Fruit fly (Drosophila melanogaster) whole organism, embryonic: ENCODE data around the gene borr.
A peak's percentile ranks its signal among the peaks of the same experiment; 100 is the strongest.

Experiments used
- Aef1 ChIP-seq: fragments of 200-800 bp; sonication (Bioruptor generic); IDR thresholded peaks from 3 replicates; pipeline ENCODE4 v1.3.6; 2022; ENCODE audit warnings: missing biosample characterization, missing genetic modification characterization
- Atf3 ChIP-seq: fragments of 200-800 bp; sonication (Bioruptor generic); optimal IDR thresholded peaks from 3 replicates; lab custom pipeline; 2016; ENCODE audit warnings: missing biosample characterization, missing genetic modification characterization
- BEAF-32 ChIP-seq: fragments of 200-800 bp; sonication (Bioruptor generic); optimal IDR thresholded peaks from 3 replicates; lab custom pipeline; 2017; ENCODE audit warnings: missing biosample characterization, missing genetic modification characterization, mild to moderate bottlenecking, moderate library complexity, missing genetic modification reagents
- CG12155 ChIP-seq: fragments of 200-800 bp; sonication (Bioruptor generic); optimal IDR thresholded peaks from 3 replicates; lab custom pipeline; 2016; ENCODE audit warnings: missing biosample characterization, missing genetic modification characterization
- CG12236 ChIP-seq: fragments of 200-800 bp; sonication (Bioruptor generic); optimal IDR thresholded peaks from 2 replicates; lab custom pipeline; 2016; ENCODE audit warnings: missing biosample characterization, missing genetic modification characterization
- CG12942 ChIP-seq: fragments of 200-800 bp; sonication (Bioruptor generic); optimal IDR thresholded peaks from 3 replicates; lab custom pipeline; 2016; ENCODE audit warnings: missing biosample characterization, missing genetic modification characterization
- CG14710 ChIP-seq: fragments of 200-800 bp; sonication (Bioruptor generic); optimal IDR thresholded peaks from 3 replicates; lab custom pipeline; 2019; ENCODE audit warnings: missing biosample characterization, mild to moderate bottlenecking, missing genetic modification characterization, moderate library complexity
- CG15514 ChIP-seq: fragments of 200-800 bp; sonication (Bioruptor generic); optimal IDR thresholded peaks from 3 replicates; lab custom pipeline; 2017; ENCODE audit warnings: missing biosample characterization, missing genetic modification characterization, mild to moderate bottlenecking, moderate library complexity, missing genetic modification reagents
- CG15601 ChIP-seq: fragments of 200-800 bp; sonication (Bioruptor generic); optimal IDR thresholded peaks from 3 replicates; lab custom pipeline; 2019; ENCODE audit warnings: missing biosample characterization, mild to moderate bottlenecking, missing genetic modification characterization, moderate library complexity
- CG18476 ChIP-seq: fragments of 200-800 bp; sonication (Bioruptor generic); optimal IDR thresholded peaks from 2 replicates; lab custom pipeline; 2016; ENCODE audit warnings: missing biosample characterization, mild to moderate bottlenecking, missing genetic modification characterization
- CG31224 ChIP-seq: fragments of 200-800 bp; sonication (Bioruptor generic); IDR thresholded peaks from 2 replicates; pipeline ENCODE4 v1.3.6; 2022; ENCODE audit warnings: missing biosample characterization, missing genetic modification characterization
- CG4730 ChIP-seq: fragments of 200-800 bp; sonication (Bioruptor generic); IDR thresholded peaks from 2 replicates; pipeline ENCODE4 v1.3.6; 2022; ENCODE audit warnings: missing biosample characterization, missing genetic modification characterization
- CG5953 ChIP-seq: fragments of 200-800 bp; sonication (Bioruptor generic); IDR thresholded peaks from 2 replicates; pipeline ENCODE4 v1.3.6; 2022; ENCODE audit warnings: missing biosample characterization, missing genetic modification characterization
- CG6175 ChIP-seq: fragments of 200-800 bp; sonication (Bioruptor generic); IDR thresholded peaks from 3 replicates; pipeline ENCODE4 v1.3.6; 2022; ENCODE audit warnings: missing biosample characterization, missing genetic modification characterization
- CG6272 ChIP-seq: fragments of 200-800 bp; sonication (Bioruptor generic); IDR thresholded peaks from 2 replicates; pipeline ENCODE4 v1.3.6; 2022; ENCODE audit warnings: missing biosample characterization, missing genetic modification characterization
- CG7556 ChIP-seq: fragments of 200-800 bp; sonication (Bioruptor generic); optimal IDR thresholded peaks from 2 replicates; lab custom pipeline; 2017; ENCODE audit warnings: missing biosample characterization, mild to moderate bottlenecking, missing genetic modification characterization
- CG7963 ChIP-seq: fragments of 200-800 bp; sonication (Bioruptor generic); IDR thresholded peaks from 3 replicates; pipeline ENCODE4 v1.3.6; 2022; ENCODE audit warnings: missing biosample characterization, missing genetic modification characterization; ENCODE audit not compliant: partially characterized antibody
- CG9609 ChIP-seq: fragments of 200-800 bp; sonication (Bioruptor generic); optimal IDR thresholded peaks from 3 replicates; lab custom pipeline; 2016; ENCODE audit warnings: missing biosample characterization, missing genetic modification characterization
- CG9876 ChIP-seq: fragments of 200-800 bp; sonication (Bioruptor generic); optimal IDR thresholded peaks from 2 replicates; lab custom pipeline; 2016; ENCODE audit warnings: missing biosample characterization, missing genetic modification characterization
- HHEX ChIP-seq: fragments of 200-800 bp; sonication (Bioruptor generic); optimal IDR thresholded peaks from 3 replicates; lab custom pipeline; 2017; ENCODE audit warnings: missing biosample characterization, mild to moderate bottlenecking, missing genetic modification characterization, missing genetic modification reagents
- Hr39 ChIP-seq: fragments of >200 bp; optimal IDR thresholded peaks from 2 replicates; lab custom pipeline; 2017
- Hr78 ChIP-seq, 2 experiments: fragments of 200-800 bp in 1 of 2; fragments of >200 bp in 1 of 2; sonication (Bioruptor generic) in 1 of 2; optimal IDR thresholded peaks; 2 replicates each; lab custom pipeline; 2017 to 2019; ENCODE audit warnings: missing biosample characterization in 2 of 2, missing genetic modification characterization in 2 of 2, mild to moderate bottlenecking in 1 of 2, moderate library complexity in 1 of 2
- Mad ChIP-seq: fragments of 200-800 bp; sonication (Bioruptor generic); optimal IDR thresholded peaks from 2 replicates; lab custom pipeline; 2016; ENCODE audit warnings: missing biosample characterization, missing genetic modification characterization
- Med ChIP-seq: fragments of 200-800 bp; sonication (Bioruptor generic); peaks from one replicate; lab custom pipeline; 2016; ENCODE audit warnings: missing biosample characterization, missing genetic modification characterization, mild to moderate bottlenecking, inconsistent platforms, moderate library complexity
- Opbp ChIP-seq: fragments of 200-800 bp; sonication (Bioruptor generic); IDR thresholded peaks from 3 replicates; pipeline ENCODE4 v1.3.6; 2022; ENCODE audit warnings: missing biosample characterization, missing genetic modification characterization; ENCODE audit not compliant: partially characterized antibody
- Poxn ChIP-seq: fragments of 200-800 bp; sonication (Bioruptor generic); IDR thresholded peaks from 2 replicates; pipeline ENCODE4 v1.3.6; 2022; ENCODE audit warnings: missing biosample characterization, missing genetic modification characterization
- Sry-β ChIP-seq: fragments of 200-800 bp; sonication (Bioruptor generic); optimal IDR thresholded peaks from 2 replicates; lab custom pipeline; 2018; ENCODE audit warnings: missing biosample characterization, mild to moderate bottlenecking, missing genetic modification characterization, moderate library complexity
- aop ChIP-seq: fragments of 200-800 bp; sonication (Bioruptor generic); IDR thresholded peaks from 2 replicates; pipeline ENCODE4 v1.3.6; 2022; ENCODE audit warnings: missing biosample characterization, missing genetic modification characterization
- chif ChIP-seq, 2 experiments: fragments of 200-800 bp; sonication (Bioruptor generic); optimal IDR thresholded peaks; 3 replicates each; lab custom pipeline; 2016; ENCODE audit warnings: missing biosample characterization in 2 of 2, missing genetic modification characterization in 2 of 2
- cwo ChIP-seq: fragments of 200-800 bp; sonication (Bioruptor generic); optimal IDR thresholded peaks from 3 replicates; lab custom pipeline; 2017; ENCODE audit warnings: missing biosample characterization, missing genetic modification characterization, mild to moderate bottlenecking, moderate library complexity, missing genetic modification reagents
- en ChIP-seq: fragments of 200-800 bp; sonication (Bioruptor generic); optimal IDR thresholded peaks from 2 replicates; lab custom pipeline; 2016; ENCODE audit warnings: missing biosample characterization, missing genetic modification characterization
- eve ChIP-seq, 2 experiments: fragments of >200 bp; optimal IDR thresholded peaks; 2 replicates each; lab custom pipeline; 2017; ENCODE audit warnings: missing biosample characterization in 2 of 2, missing genetic modification characterization in 2 of 2
- hb ChIP-seq: fragments of 200-800 bp; sonication (Bioruptor generic); IDR thresholded peaks from 3 replicates; pipeline ENCODE4 v1.3.6; 2022; ENCODE audit warnings: missing biosample characterization, missing genetic modification characterization; ENCODE audit not compliant: partially characterized antibody
- hkb ChIP-seq, 2 experiments: fragments of 200-800 bp in 1 of 2; fragments of >200 bp in 1 of 2; sonication (Bioruptor generic) in 1 of 2; IDR thresholded peaks in 1 of 2; optimal IDR thresholded peaks in 1 of 2; 2 replicates each; pipeline versions ENCODE4 v1.3.6 to Lab custom; 2017 to 2022; ENCODE audit warnings: missing biosample characterization in 1 of 2, missing genetic modification characterization in 1 of 2
- inv ChIP-seq: fragments of 200-800 bp; sonication (Bioruptor generic); IDR thresholded peaks from 2 replicates; pipeline ENCODE4 v1.3.6; 2022; ENCODE audit warnings: missing biosample characterization, missing genetic modification characterization; ENCODE audit not compliant: partially characterized antibody
- lola ChIP-seq, 3 experiments: fragments of >200 bp in 2 of 3; fragments of 200-800 bp in 1 of 3; sonication (Bioruptor generic) in 1 of 3; optimal IDR thresholded peaks; 2 replicates each; lab custom pipeline; 2017 to 2019; ENCODE audit warnings: missing biosample characterization in 3 of 3, missing genetic modification characterization in 3 of 3, mild to moderate bottlenecking in 1 of 3, moderate library complexity in 1 of 3
- mam ChIP-seq: fragments of 200-800 bp; sonication (Bioruptor generic); optimal IDR thresholded peaks from 3 replicates; lab custom pipeline; 2016; ENCODE audit warnings: missing biosample characterization, missing genetic modification characterization
- org-1 ChIP-seq: fragments of 200-800 bp; sonication (Bioruptor generic); optimal IDR thresholded peaks from 2 replicates; lab custom pipeline; 2017; ENCODE audit warnings: missing biosample characterization, missing genetic modification characterization
- pan ChIP-seq, 4 experiments: fragments of >200 bp in 3 of 4; fragments of 200-800 bp in 1 of 4; sonication (Bioruptor generic) in 1 of 4; optimal IDR thresholded peaks in 3 of 4; IDR thresholded peaks in 1 of 4; 2 replicates each; pipeline versions ENCODE4 v1.3.6 to Lab custom; 2017 to 2022; ENCODE audit warnings: missing biosample characterization in 2 of 4, missing genetic modification characterization in 2 of 4, mixed read lengths in 1 of 4
- rib ChIP-seq: fragments of 200-800 bp; sonication (Bioruptor generic); IDR thresholded peaks from 2 replicates; pipeline ENCODE4 v1.3.6; 2022; ENCODE audit warnings: missing biosample characterization, missing genetic modification characterization
- sens-2 ChIP-seq: fragments of 200-800 bp; sonication (Bioruptor generic); IDR thresholded peaks from 2 replicates; pipeline ENCODE4 v1.3.6; 2022; ENCODE audit warnings: missing biosample characterization, missing genetic modification characterization
- shn ChIP-seq: fragments of 200-800 bp; sonication (Bioruptor generic); optimal IDR thresholded peaks from 3 replicates; lab custom pipeline; 2016; ENCODE audit warnings: missing biosample characterization, missing genetic modification characterization
- sima ChIP-seq: fragments of 200-800 bp; sonication (Bioruptor generic); optimal IDR thresholded peaks from 2 replicates; lab custom pipeline; 2016; ENCODE audit warnings: missing biosample characterization, missing genetic modification characterization
- sisA ChIP-seq: fragments of 200-800 bp; sonication (Bioruptor generic); IDR thresholded peaks from 2 replicates; pipeline ENCODE4 v1.3.6; 2022; ENCODE audit warnings: missing biosample characterization, missing genetic modification characterization
- sob ChIP-seq: fragments of 200-800 bp; sonication (Bioruptor generic); IDR thresholded peaks from 2 replicates; pipeline ENCODE4 v1.3.6; 2022; ENCODE audit warnings: missing biosample characterization, missing genetic modification characterization
- unpg ChIP-seq: fragments of 200-800 bp; sonication (Bioruptor generic); optimal IDR thresholded peaks from 3 replicates; lab custom pipeline; 2018; ENCODE audit warnings: missing biosample characterization, mild to moderate bottlenecking, missing genetic modification characterization, moderate library complexity
- zen ChIP-seq: fragments of 200-800 bp; sonication (Bioruptor generic); optimal IDR thresholded peaks from 3 replicates; lab custom pipeline; 2018; ENCODE audit warnings: missing biosample characterization, mild to moderate bottlenecking, missing genetic modification characterization, moderate library complexity
- zfh2 ChIP-seq: fragments of 200-800 bp; sonication (Bioruptor generic); optimal IDR thresholded peaks from 2 replicates; lab custom pipeline; 2016; ENCODE audit warnings: missing biosample characterization, missing genetic modification characterization

borr gene

dm6 chr2L:9235556-9236001 is 17.3 kb downstream of the borr start (continued):
- TF ChIP-seq CG15601 (tag; lab: Kevin White, UChicago) (no peak), eve (GFP tag; optimal IDR thresholded peaks at IDR 0.05; lab: Kevin White, UChicago) (no peak), CG7556 (no peak), rib (GFP tag; lab: Robert Waterston, UW) (peak; percentile 22; the same call in 1 of the 2 replicates), sob (GFP tag; lab: Robert Waterston, UW) (peak; percentile 57; the same call in 1 of the 2 replicates), Sry-β (GFP tag; lab: Kevin White, UChicago) (no peak), CG12942 (GFP tag; lab: Kevin White, UChicago) (no peak)

dm6 chr2L:9234104-9234503 is 18.8 kb downstream of the borr start:
- no peak for TF ChIP-seq CG9609 (GFP tag; lab: Kevin White, UChicago)
- TF ChIP-seq CG6272 (GFP tag; lab: Robert Waterston, UW) = 0 out of 2 replicates have a peak, but pooled peaks have one; percentile 25
- no peak for TF ChIP-seq mam (GFP tag; lab: Kevin White, UChicago)
- no peak for TF ChIP-seq Mad (GFP tag; lab: Kevin White, UChicago)
- TF ChIP-seq sima (GFP tag; lab: Kevin White, UChicago) = no peak
- TF ChIP-seq CG14710 (tag; lab: Kevin White, UChicago) = no peak
- peak; percentile 61 for TF ChIP-seq Med (GFP tag; lab: Kevin White, UChicago)
- TF ChIP-seq CG15514 (GFP tag; lab: Kevin White, UChicago) = no peak
- TF ChIP-seq CG12155 (GFP tag; lab: Kevin White, UChicago) = no peak
- TF ChIP-seq shn (GFP tag; lab: Kevin White, UChicago) = no peak
- TF ChIP-seq Atf3 = no peak
- TF ChIP-seq unpg (GFP tag; lab: Kevin White, UChicago) = no peak
- no peak for TF ChIP-seq aop (GFP tag; lab: Robert Waterston, UW)
- TF ChIP-seq Hr39 (lab: Kevin White, UChicago) = peak; percentile 23
- TF ChIP-seq CG18476 (GFP tag; lab: Kevin White, UChicago) = no peak
- no peak for TF ChIP-seq zen (tag; lab: Kevin White, UChicago)
- no peak for TF ChIP-seq en
- TF ChIP-seq CG6175 = 0 out of 3 replicates have a peak, but pooled peaks have one; percentile 36
- TF ChIP-seq HHEX (GFP tag; lab: Kevin White, UChicago) = no peak
- TF ChIP-seq hb (GFP tag; lab: Robert Waterston, UW) = 0 out of 3 replicates have a peak, but pooled peaks have one; percentile 34
- no peak for TF ChIP-seq org-1 (GFP tag; lab: Kevin White, UChicago)
- TF ChIP-seq lola (GFP tag; optimal IDR thresholded peaks at IDR 0.05; lab: Kevin White, UChicago) = no peak
- no peak for TF ChIP-seq Hr78 (GFP tag; optimal IDR thresholded peaks at IDR 0.05; lab: Kevin White, UChicago)
- no peak for TF ChIP-seq CG5953 (GFP tag; lab: Robert Waterston, UW)
- TF ChIP-seq Poxn (GFP tag; lab: Robert Waterston, UW) = no peak
- TF ChIP-seq BEAF-32 = no peak
- TF ChIP-seq chif (GFP tag; optimal IDR thresholded peaks at IDR 0.05; lab: Kevin White, UChicago) = no peak
- no peak for TF ChIP-seq zfh2
- TF ChIP-seq inv (GFP tag; lab: Robert Waterston, UW) = 0 out of 2 replicates have a peak, but pooled peaks have one; percentile 1
- no peak for TF ChIP-seq CG31224
- TF ChIP-seq Opbp = no peak
- TF ChIP-seq pan (optimal IDR thresholded peaks at IDR 0.05; lab: Kevin White, UChicago) = no peak
- TF ChIP-seq pan (GFP tag; optimal IDR thresholded peaks at IDR 0.05 in 1 of 2, IDR thresholded peaks at IDR 0.05 in 1 of 2) = peak in 1 of 2 experiments; percentile 13
- TF ChIP-seq CG7963 (GFP tag; lab: Robert Waterston, UW) = no peak
- TF ChIP-seq sisA = no peak
- TF ChIP-seq sens-2 = no peak
- no peak for TF ChIP-seq CG9876 (GFP tag; lab: Kevin White, UChicago)
- no peak for TF ChIP-seq CG12236 (GFP tag; lab: Kevin White, UChicago)
- no peak for TF ChIP-seq Aef1 (GFP tag; lab: Robert Waterston, UW)
- TF ChIP-seq hkb (optimal IDR thresholded peaks at IDR 0.05; lab: Kevin White, UChicago) = no peak
- no peak for TF ChIP-seq hkb (GFP tag; IDR thresholded peaks at IDR 0.05; lab: Robert Waterston, UW)
- TF ChIP-seq CG4730 (GFP tag; lab: Robert Waterston, UW) = no peak
- no peak for TF ChIP-seq cwo (GFP tag; lab: Kevin White, UChicago)
